Worm (Caenorhabditis elegans) whole organism, L2 larva: ENCODE results near the gene coh-4.

Source experiments
- C34F6.9 ChIP-seq: fragments of 150-350 bp; optimal IDR thresholded peaks from 2 replicates; lab custom pipeline; 2014; ENCODE audit warnings: missing biosample characterization, missing genetic modification characterization
- F13H6.1 ChIP-seq: sonication (generic microtip); optimal IDR thresholded peaks from 2 replicates; lab custom pipeline; 2016; ENCODE audit warnings: missing genetic modification characterization, missing compliant biosample characterization
- Y55F3AM.14 ChIP-seq: fragments of 200-800 bp; sonication (Bioruptor generic); optimal IDR thresholded peaks from 2 replicates; lab custom pipeline; 2018; ENCODE audit warnings: mild to moderate bottlenecking, missing genetic modification characterization, missing compliant biosample characterization
- ceh-16 ChIP-seq: fragments of 150-350 bp; optimal IDR thresholded peaks from 2 replicates; lab custom pipeline; 2014; ENCODE audit warnings: missing biosample characterization, missing genetic modification characterization
- ceh-82 ChIP-seq: fragments of 150-350 bp; optimal IDR thresholded peaks from 2 replicates; lab custom pipeline; 2014; ENCODE audit warnings: missing biosample characterization, missing genetic modification characterization
- crh-2 ChIP-seq: sonication (generic microtip); optimal IDR thresholded peaks from 2 replicates; lab custom pipeline; 2017; ENCODE audit warnings: missing biosample characterization, missing genetic modification characterization
- egl-27 ChIP-seq: sonication (generic microtip); optimal IDR thresholded peaks from 3 replicates; lab custom pipeline; 2017; ENCODE audit warnings: missing biosample characterization, missing genetic modification reagents, missing genetic modification characterization
- elt-1 ChIP-seq: fragments of 150-350 bp; optimal IDR thresholded peaks from 2 replicates; lab custom pipeline; 2014; ENCODE audit warnings: missing biosample characterization, missing genetic modification characterization
- fos-1 ChIP-seq: fragments of 150-350 bp; optimal IDR thresholded peaks from 2 replicates; lab custom pipeline; 2014; ENCODE audit warnings: missing biosample characterization, missing genetic modification characterization
- lin-11 ChIP-seq: fragments of 150-350 bp; sonication (generic microtip); optimal IDR thresholded peaks from 2 replicates; lab custom pipeline; 2014; ENCODE audit warnings: missing biosample characterization, missing genetic modification characterization, inconsistent platforms, mixed read lengths
- lin-39 ChIP-seq: fragments of 150-350 bp; optimal IDR thresholded peaks from 2 replicates; lab custom pipeline; 2014; ENCODE audit warnings: missing biosample characterization, missing genetic modification reagents, missing genetic modification characterization
- lsy-2 ChIP-seq, 2 experiments: fragments of 150-350 bp in 1 of 2; sonication (generic microtip) in 1 of 2; optimal IDR thresholded peaks; 2 replicates each; lab custom pipeline; 2014 to 2017; ENCODE audit warnings: missing biosample characterization in 2 of 2, missing genetic modification characterization in 2 of 2
- mdl-1 ChIP-seq, 2 experiments: fragments of 150-350 bp in 1 of 2; sonication (generic microtip) in 1 of 2; optimal IDR thresholded peaks; 2 replicates each; lab custom pipeline; 2017; ENCODE audit warnings: missing biosample characterization in 2 of 2, missing genetic modification characterization in 2 of 2
- nhr-10 ChIP-seq: sonication (generic microtip); optimal IDR thresholded peaks from 2 replicates; lab custom pipeline; 2017; ENCODE audit warnings: missing biosample characterization, missing genetic modification characterization
- nhr-11 ChIP-seq: fragments of 150-350 bp; optimal IDR thresholded peaks from 2 replicates; lab custom pipeline; 2014; ENCODE audit warnings: missing biosample characterization, missing genetic modification characterization
- nhr-12 ChIP-seq: fragments of 150-350 bp; optimal IDR thresholded peaks from 2 replicates; lab custom pipeline; 2014; ENCODE audit warnings: missing biosample characterization, missing genetic modification characterization
- nhr-129 ChIP-seq: fragments of 150-350 bp; optimal IDR thresholded peaks from 2 replicates; lab custom pipeline; 2014; ENCODE audit warnings: missing biosample characterization, missing genetic modification characterization
- nhr-21 ChIP-seq: fragments of 150-350 bp; optimal IDR thresholded peaks from 2 replicates; lab custom pipeline; 2014; ENCODE audit warnings: missing biosample characterization, missing genetic modification characterization
- nhr-23 ChIP-seq: fragments of 150-350 bp; optimal IDR thresholded peaks from 2 replicates; lab custom pipeline; 2014; ENCODE audit warnings: missing biosample characterization, missing genetic modification reagents, missing genetic modification characterization
- nhr-237 ChIP-seq: fragments of 150-350 bp; optimal IDR thresholded peaks from 2 replicates; lab custom pipeline; 2014; ENCODE audit warnings: missing biosample characterization, missing genetic modification characterization
- nhr-25 ChIP-seq: fragments of 150-350 bp; sonication (generic microtip); optimal IDR thresholded peaks from 3 replicates; lab custom pipeline; 2014; ENCODE audit warnings: missing biosample characterization, missing genetic modification characterization
- nhr-77 ChIP-seq: fragments of 150-350 bp; optimal IDR thresholded peaks from 2 replicates; lab custom pipeline; 2014; ENCODE audit warnings: missing biosample characterization, missing genetic modification characterization
- sem-4 ChIP-seq: fragments of 150-350 bp; optimal IDR thresholded peaks from 2 replicates; lab custom pipeline; 2014; ENCODE audit warnings: missing biosample characterization, missing genetic modification reagents, missing genetic modification characterization
- skn-1 ChIP-seq: sonication (generic microtip); optimal IDR thresholded peaks from 2 replicates; lab custom pipeline; 2017; ENCODE audit warnings: missing biosample characterization, missing genetic modification characterization
- sma-9 ChIP-seq, 2 experiments: fragments of 150-350 bp in 1 of 2; sonication (generic microtip) in 1 of 2; optimal IDR thresholded peaks; 2 replicates each; lab custom pipeline; 2014 to 2016; ENCODE audit warnings: missing genetic modification characterization in 2 of 2, mild to moderate bottlenecking in 1 of 2, missing biosample characterization in 1 of 2, missing compliant biosample characterization in 1 of 2, missing genetic modification reagents in 1 of 2, moderate library complexity in 1 of 2
- snpc-4 ChIP-seq: fragments of 150-350 bp; optimal IDR thresholded peaks from 2 replicates; lab custom pipeline; 2014; ENCODE audit warnings: missing biosample characterization, missing genetic modification characterization
- unc-55 ChIP-seq: fragments of 150-350 bp; sonication (generic microtip); optimal IDR thresholded peaks from 3 replicates; lab custom pipeline; 2014; ENCODE audit warnings: missing biosample characterization, missing genetic modification reagents, missing genetic modification characterization
- ztf-4 ChIP-seq: fragments of 150-350 bp; optimal IDR thresholded peaks from 2 replicates; lab custom pipeline; 2014; ENCODE audit warnings: missing biosample characterization, missing genetic modification characterization

coh-4 gene

DNA sequence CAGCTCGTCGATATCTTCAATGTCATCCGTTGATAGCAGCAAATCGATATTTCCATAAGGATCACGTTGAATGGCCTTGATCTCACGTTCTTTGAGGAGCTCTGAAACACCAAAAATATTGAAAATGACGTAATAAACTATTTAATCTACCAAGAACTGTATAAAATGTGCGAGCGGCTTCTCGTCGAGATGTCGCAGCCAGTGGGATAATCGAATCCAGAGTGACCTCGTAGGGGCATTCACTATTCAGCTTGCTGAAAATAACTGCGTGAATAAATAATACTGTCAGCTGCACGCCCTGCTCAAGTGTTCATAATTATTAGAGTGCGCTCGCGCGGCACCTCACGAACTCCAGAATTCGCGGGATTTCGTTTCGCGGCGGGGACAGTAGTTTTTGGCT lies 5.3 kb downstream of the coh-4 start, which contains the start of gene Y45G5AM.7:
TSS of gene Y45G5AM.7 (minus strand) at position 101 of the 400 bp plus-strand sequence.
- TF ChIP-seq nhr-10 (tag; lab: Kevin White, UChicago) = no peak
- TF ChIP-seq nhr-237 (tag; lab: Kevin White, UChicago) = no peak

DNA sequence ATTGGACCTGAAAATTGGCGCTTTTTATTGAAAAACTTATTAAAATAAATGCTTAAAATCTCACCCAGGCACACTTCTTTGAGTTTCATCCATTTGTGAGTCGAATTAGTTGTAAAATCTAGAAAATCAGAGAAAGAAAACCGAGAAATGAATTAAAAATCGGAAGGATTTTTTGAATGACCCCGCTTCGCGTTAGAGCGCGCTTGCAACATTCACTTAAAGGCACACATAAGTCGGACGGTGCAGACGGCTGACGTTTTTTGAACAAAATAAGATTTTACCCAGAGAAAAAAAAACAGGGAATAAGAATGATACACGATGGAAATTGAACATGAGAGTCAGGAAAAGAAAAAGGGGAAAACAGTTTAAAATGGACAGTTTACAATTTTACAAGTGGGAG lies 5.8 kb downstream of the coh-4 start:
- TF ChIP-seq lin-11 (tag; lab: Kevin White, UChicago) (no peak), unc-55 (GFP tag; lab: Kevin White, UChicago) (peak; percentile 31), F13H6.1 (tag; lab: Kevin White, UChicago) (no peak)

DNA sequence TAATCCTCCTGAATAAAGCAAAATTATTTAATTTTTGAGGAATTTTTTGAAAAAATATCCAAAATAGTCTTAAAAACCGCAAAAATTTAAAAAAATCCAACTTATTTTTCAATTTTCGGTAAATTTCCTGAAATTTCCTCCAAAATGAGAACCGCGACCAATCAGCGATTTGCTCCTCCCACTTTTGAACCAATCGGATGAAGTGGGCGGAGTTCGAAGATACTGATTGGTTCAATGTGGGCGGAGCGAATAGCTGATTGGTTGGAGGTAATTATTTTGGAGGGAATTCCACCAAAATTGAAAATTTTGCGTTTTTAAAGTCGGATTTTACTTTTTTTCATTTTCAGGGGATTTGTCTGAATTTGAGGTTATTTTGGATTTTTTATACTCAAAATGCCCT lies 7.4 kb downstream of the coh-4 start:
- TF ChIP-seq snpc-4 (tag; lab: Kevin White, UChicago) (no peak), nhr-11 (tag; lab: Kevin White, UChicago) (no peak), nhr-10 (tag; lab: Kevin White, UChicago) (no peak), Y55F3AM.14 (no peak)

DNA sequence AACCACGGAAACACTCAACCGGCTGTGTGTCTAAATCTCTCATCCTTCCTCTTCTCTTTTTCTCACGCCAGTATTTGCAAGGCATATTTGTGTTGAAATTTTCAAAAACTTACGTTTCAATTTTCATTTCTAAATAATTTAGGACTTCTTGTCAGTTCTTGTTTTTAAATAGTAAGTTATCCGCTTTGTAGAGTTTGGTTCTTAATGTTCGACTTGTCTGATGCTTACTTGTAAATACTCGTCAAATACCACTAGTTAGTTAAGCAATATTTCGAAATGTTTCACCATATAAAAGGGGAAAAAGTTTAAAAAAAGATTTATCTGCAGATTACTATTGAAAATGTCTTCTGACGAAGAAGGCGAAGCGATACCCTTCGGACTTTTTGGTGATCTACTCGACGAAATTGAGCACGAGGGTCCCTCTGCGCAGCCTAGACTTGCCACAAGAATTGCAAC lies 10.9 kb downstream of the coh-4 start, which contains the start of gene Y45G5AM.3:
TSS of gene Y45G5AM.3 (plus strand) at position 51 of the 456 bp plus-strand sequence.
- peak; percentile 18 for TF ChIP-seq C34F6.9 (tag; lab: Kevin White, UChicago)
- peak; percentile 22 for TF ChIP-seq fos-1 (tag; lab: Kevin White, UChicago)
- TF ChIP-seq nhr-129 (tag; lab: Kevin White, UChicago) = peak; percentile 97
- TF ChIP-seq nhr-77 (tag; lab: Kevin White, UChicago) = no peak
- no peak for TF ChIP-seq unc-55 (GFP tag; lab: Kevin White, UChicago)

DNA sequence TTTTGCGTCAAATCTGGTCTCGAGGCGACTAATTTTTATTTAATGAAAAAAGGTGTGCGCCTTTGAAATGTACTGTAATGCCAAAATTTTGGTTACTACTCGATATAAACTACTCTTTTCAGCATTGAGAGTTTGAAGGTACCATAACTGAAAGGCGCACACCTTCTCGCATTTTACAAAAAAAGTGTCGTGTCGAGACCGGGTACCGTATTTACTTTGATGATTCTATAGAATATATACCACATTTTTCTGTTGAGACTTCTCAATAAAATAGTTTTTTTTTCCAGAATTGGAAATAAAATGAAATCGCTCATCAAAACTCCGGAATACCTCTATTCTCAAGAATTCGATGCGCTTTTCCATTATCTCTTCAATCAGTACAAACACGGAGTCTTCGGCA lies 12.5 kb downstream of the coh-4 start, which contains the start of gene Y45G5AM.4:
TSS of gene Y45G5AM.4 (plus strand) at position 301 of the 400 bp plus-strand sequence.
- TF ChIP-seq crh-2 (tag; lab: Kevin White, UChicago) (no peak), lin-39 (tag; lab: Kevin White, UChicago) (no peak)

DNA sequence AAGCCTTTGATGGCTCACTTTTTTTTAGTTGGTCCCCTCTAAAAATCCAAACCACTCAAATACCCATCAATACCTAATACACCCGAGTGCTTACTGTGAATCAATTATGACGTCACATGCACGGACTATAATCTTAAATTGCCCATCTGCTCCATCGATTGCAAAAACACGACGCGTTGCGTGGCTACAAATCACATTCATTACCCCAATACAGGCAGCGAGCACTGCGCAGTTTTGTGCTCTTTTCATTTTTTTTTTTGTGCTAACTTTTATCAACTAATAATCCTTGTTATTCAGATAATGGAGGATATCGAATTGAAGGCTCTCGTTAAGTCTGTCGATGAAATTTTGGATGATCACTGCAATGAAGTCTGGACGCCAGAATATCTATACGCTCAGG lies 15.4 kb downstream of the coh-4 start, which contains the start of gene Y45G5AM.5:
TSS of gene Y45G5AM.5 (plus strand) at position 301 of the 400 bp plus-strand sequence.
- TF ChIP-seq nhr-25 (tag; lab: Kevin White, UChicago) (no peak), elt-1 (no peak), skn-1 (tag; lab: Kevin White, UChicago) (no peak), nhr-12 (tag; lab: Kevin White, UChicago) (no peak), lin-39 (tag; lab: Kevin White, UChicago) (no peak), ceh-82 (no peak), mdl-1 (tag; optimal IDR thresholded peaks at IDR 0.05; lab: Kevin White, UChicago) (no peak), egl-27 (tag; lab: Kevin White, UChicago) (no peak), ceh-16 (tag; lab: Kevin White, UChicago) (no peak), unc-55 (GFP tag; lab: Kevin White, UChicago) (no peak)
- TF ChIP-seq, all 48 proteins: peak for 0

DNA sequence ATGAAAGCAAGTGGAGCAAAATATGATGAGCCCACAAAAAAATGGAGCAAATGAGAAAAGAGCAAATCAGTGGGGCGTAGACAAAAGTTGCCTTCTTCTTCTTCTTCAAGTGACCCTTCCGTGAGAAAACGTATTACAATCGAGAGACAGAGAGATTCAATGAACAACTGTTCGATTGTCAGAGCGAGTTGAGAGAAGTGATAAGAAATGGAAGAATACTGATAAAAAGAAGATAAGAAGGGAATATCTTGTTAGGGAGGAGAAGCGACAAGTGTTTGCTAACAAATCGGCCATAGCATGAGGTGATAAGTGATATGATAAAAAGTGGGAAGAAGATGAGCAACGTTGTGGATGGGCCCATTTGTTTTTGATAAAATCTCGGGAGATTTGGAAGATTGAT lies 18.1 kb downstream of the coh-4 start:
- peak; percentile 34 for TF ChIP-seq ztf-4 (tag; lab: Kevin White, UChicago)
- TF ChIP-seq F13H6.1 (tag; lab: Kevin White, UChicago) = peak; percentile 85
- no peak for TF ChIP-seq sem-4 (tag; lab: Kevin White, UChicago)
- peak; percentile 66 for TF ChIP-seq nhr-129 (tag; lab: Kevin White, UChicago)
- TF ChIP-seq C34F6.9 (tag; lab: Kevin White, UChicago) = peak; percentile 39
- TF ChIP-seq lsy-2 (tag; optimal IDR thresholded peaks at IDR 0.05; lab: Kevin White, UChicago) = peak in 1 of 2 experiments; percentile 48
- no peak for TF ChIP-seq nhr-23 (tag; lab: Kevin White, UChicago)
- peak; percentile 48 for TF ChIP-seq sma-9 (GFP tag; optimal IDR thresholded peaks at IDR 0.05; lab: Kevin White, UChicago)
- TF ChIP-seq sma-9 (tag; optimal IDR thresholded peaks at IDR 0.05; lab: Kevin White, UChicago) = no peak
- no peak for TF ChIP-seq nhr-21 (tag; lab: Kevin White, UChicago)
